Fruit fly (Drosophila melanogaster): ENCODE data around the gene CG2258.
A peak's percentile ranks its signal among the peaks of the same experiment; 100 is the strongest.

Gene CG2258

dm6 chrX:8081427-8082185 is 20.3 kb downstream of the CG2258 start, which contains the start of gene Ldsdh1:
TSS of gene Ldsdh1 (minus strand) at chrX:8081605.
- no peak for TF ChIP-seq EcR (GFP tag; optimal IDR thresholded peaks at IDR 0.05)
- TF ChIP-seq usp (GFP tag; optimal IDR thresholded peaks at IDR 0.05), result no peak
- TF ChIP-seq psq (optimal IDR thresholded peaks at IDR 0.05), result no peak

dm6 chrX:8080174-8080573 is 21.7 kb downstream of the CG2258 start:
- no peak for TF ChIP-seq psq (optimal IDR thresholded peaks at IDR 0.05)
- TF ChIP-seq pan (optimal IDR thresholded peaks at IDR 0.05), result no peak
- no peak for TF ChIP-seq usp (GFP tag; optimal IDR thresholded peaks at IDR 0.05)
- no peak for TF ChIP-seq Dll (optimal IDR thresholded peaks at IDR 0.05)

- no peak for TF ChIP-seq pan (optimal IDR thresholded peaks at IDR 0.05)
- no peak for TF ChIP-seq Dll (optimal IDR thresholded peaks at IDR 0.05)
- no peak for TF ChIP-seq EcR (GFP tag; optimal IDR thresholded peaks at IDR 0.05)
- no peak for TF ChIP-seq psq (optimal IDR thresholded peaks at IDR 0.05)
- no peak for TF ChIP-seq usp (GFP tag; optimal IDR thresholded peaks at IDR 0.05)
- TF ChIP-seq CG8478 (optimal IDR thresholded peaks at IDR 0.05), result no peak
Observed at dm6 chrX:8075300-8075927, 26.5 kb downstream of the CG2258 start, which contains the start of the genes Upf2 and CG1571. TSS of gene Upf2 (minus strand) at chrX:8075466. TSS of gene CG1571 (plus strand) at chrX:8075877.

- TF ChIP-seq Dll (optimal IDR thresholded peaks at IDR 0.05), result no peak
- TF ChIP-seq psq (optimal IDR thresholded peaks at IDR 0.05), result no peak
- TF ChIP-seq EcR (GFP tag; optimal IDR thresholded peaks at IDR 0.05), result no peak
- TF ChIP-seq CG8478 (optimal IDR thresholded peaks at IDR 0.05), result no peak
- TF ChIP-seq pan (optimal IDR thresholded peaks at IDR 0.05), result no peak
- no peak for TF ChIP-seq usp (GFP tag; optimal IDR thresholded peaks at IDR 0.05)
Observed at dm6 chrX:8063223-8063674, 38.6 kb downstream of the CG2258 start.

- TF ChIP-seq pan (optimal IDR thresholded peaks at IDR 0.05), result no peak
- no peak for TF ChIP-seq usp (GFP tag; optimal IDR thresholded peaks at IDR 0.05)
- TF ChIP-seq CG8478 (optimal IDR thresholded peaks at IDR 0.05), result no peak
- TF ChIP-seq EcR (GFP tag; optimal IDR thresholded peaks at IDR 0.05), result no peak
- TF ChIP-seq Dll (optimal IDR thresholded peaks at IDR 0.05), result no peak
- no peak for TF ChIP-seq psq (optimal IDR thresholded peaks at IDR 0.05)
Observed at dm6 chrX:8062180-8062480, 39.8 kb downstream of the CG2258 start.

- no peak for TF ChIP-seq Dll (optimal IDR thresholded peaks at IDR 0.05)
- no peak for TF ChIP-seq psq (optimal IDR thresholded peaks at IDR 0.05)
- TF ChIP-seq pan (optimal IDR thresholded peaks at IDR 0.05), result no peak
- no peak for TF ChIP-seq EcR (GFP tag; optimal IDR thresholded peaks at IDR 0.05)
- no peak for TF ChIP-seq usp (GFP tag; optimal IDR thresholded peaks at IDR 0.05)
- no peak for TF ChIP-seq CG8478 (optimal IDR thresholded peaks at IDR 0.05)
Observed at dm6 chrX:8061392-8062179, 40.3 kb downstream of the CG2258 start, which contains the start of gene mys. TSS of gene mys (plus strand) at chrX:8061645.

dm6 chrX:8060921-8061270 is 41.0 kb downstream of the CG2258 start:
- TF ChIP-seq psq (optimal IDR thresholded peaks at IDR 0.05) (no peak), pan (optimal IDR thresholded peaks at IDR 0.05) (no peak), CG8478 (optimal IDR thresholded peaks at IDR 0.05) (peak; percentile 98), Dll (optimal IDR thresholded peaks at IDR 0.05) (peak; percentile 92)

- TF ChIP-seq pan (optimal IDR thresholded peaks at IDR 0.05), result no peak
- no peak for TF ChIP-seq usp (GFP tag; optimal IDR thresholded peaks at IDR 0.05)
- no peak for TF ChIP-seq EcR (GFP tag; optimal IDR thresholded peaks at IDR 0.05)
- no peak for TF ChIP-seq Dll (optimal IDR thresholded peaks at IDR 0.05)
- TF ChIP-seq CG8478 (optimal IDR thresholded peaks at IDR 0.05), result no peak
- no peak for TF ChIP-seq psq (optimal IDR thresholded peaks at IDR 0.05)
Observed at dm6 chrX:8060148-8060920, 41.6 kb downstream of the CG2258 start.

dm6 chrX:8059629-8060028 is 42.3 kb downstream of the CG2258 start:
- no peak for TF ChIP-seq EcR (GFP tag; optimal IDR thresholded peaks at IDR 0.05)
- no peak for TF ChIP-seq usp (GFP tag; optimal IDR thresholded peaks at IDR 0.05)
- TF ChIP-seq CG8478 (optimal IDR thresholded peaks at IDR 0.05), result no peak
- no peak for TF ChIP-seq pan (optimal IDR thresholded peaks at IDR 0.05)
- no peak for TF ChIP-seq Dll (optimal IDR thresholded peaks at IDR 0.05)
- TF ChIP-seq psq (optimal IDR thresholded peaks at IDR 0.05), result no peak

dm6 chrX:8058446-8058900 is 43.4 kb downstream of the CG2258 start:
- TF ChIP-seq usp (GFP tag; optimal IDR thresholded peaks at IDR 0.05) (no peak), Dll (optimal IDR thresholded peaks at IDR 0.05) (peak; percentile 59), EcR (GFP tag; optimal IDR thresholded peaks at IDR 0.05) (no peak), pan (optimal IDR thresholded peaks at IDR 0.05) (no peak), psq (optimal IDR thresholded peaks at IDR 0.05) (no peak), CG8478 (optimal IDR thresholded peaks at IDR 0.05) (peak; percentile 55)

dm6 chrX:8057837-8058445 is 44.0 kb downstream of the CG2258 start:
- TF ChIP-seq Dll (optimal IDR thresholded peaks at IDR 0.05), result peak; percentile 40
- no peak for TF ChIP-seq usp (GFP tag; optimal IDR thresholded peaks at IDR 0.05)
- no peak for TF ChIP-seq EcR (GFP tag; optimal IDR thresholded peaks at IDR 0.05)

All from whole organism.